Worm (Caenorhabditis elegans): ENCODE data around the gene aff-1.

aff-1 gene

ce11 chrII:6851938-6852337 lies 11.6 kb downstream of the aff-1 start, which contains the start of gene C04A2.15:
Gene C04A2.15, plus strand, starts transcription at chrII:6852236.
- TF ChIP-seq F13H6.1 (tag; optimal IDR thresholded peaks at IDR 0.05) (peak; percentile 42), elt-1 (tag; optimal IDR thresholded peaks at IDR 0.05) (no peak), ama-1 (optimal IDR thresholded peaks at IDR 0.05) (no peak), nhr-10 (tag; optimal IDR thresholded peaks at IDR 0.05) (no peak), gmeb-1 (tag; optimal IDR thresholded peaks at IDR 0.05) (no peak)

ce11 chrII:6849308-6849707 lies 14.2 kb downstream of the aff-1 start:
- TF ChIP-seq lsy-2 (tag; optimal IDR thresholded peaks at IDR 0.05) (peak in 1 of 2 experiments; percentile 63), lin-39 (tag; optimal IDR thresholded peaks at IDR 0.05) (no peak), ama-1 (optimal IDR thresholded peaks at IDR 0.05) (peak; percentile 65), nhr-21 (tag; optimal IDR thresholded peaks at IDR 0.05) (peak; percentile 91), sma-3 (GFP tag; optimal IDR thresholded peaks at IDR 0.05) (peak; percentile 82), elt-3 (tag; optimal IDR thresholded peaks at IDR 0.05) (no peak), sma-9 (GFP tag; optimal IDR thresholded peaks at IDR 0.05) (peak; percentile 97), sma-9 (tag; optimal IDR thresholded peaks at IDR 0.05) (no peak), mdl-1 (tag; optimal IDR thresholded peaks at IDR 0.05) (peak; percentile 59 to 81), ztf-4 (tag; optimal IDR thresholded peaks at IDR 0.05) (peak; percentile 16), aly-2 (tag; optimal IDR thresholded peaks at IDR 0.05) (no peak), gmeb-1 (tag; optimal IDR thresholded peaks at IDR 0.05) (peak; percentile 30), elt-1 (tag; optimal IDR thresholded peaks at IDR 0.05) (no peak), Y55F3AM.14 (GFP tag; optimal IDR thresholded peaks at IDR 0.05) (peak; percentile 89), C34F6.9 (tag; optimal IDR thresholded peaks at IDR 0.05) (peak; percentile 29), blmp-1 (tag; optimal IDR thresholded peaks at IDR 0.05; ENCODE audit: insufficient read depth) (peak; percentile 90), unc-39 (tag; optimal IDR thresholded peaks at IDR 0.05) (no peak), nhr-6 (tag; optimal IDR thresholded peaks at IDR 0.05) (peak; percentile 56), ceh-82 (tag; optimal IDR thresholded peaks at IDR 0.05) (no peak), crh-2 (tag; optimal IDR thresholded peaks at IDR 0.05) (peak; percentile 61), fos-1 (tag; optimal IDR thresholded peaks at IDR 0.05) (peak; percentile 43), nhr-129 (tag; optimal IDR thresholded peaks at IDR 0.05) (peak; percentile 87), nhr-12 (tag; optimal IDR thresholded peaks at IDR 0.05) (no peak), peb-1 (tag; optimal IDR thresholded peaks at IDR 0.05) (no peak), egl-27 (tag; optimal IDR thresholded peaks at IDR 0.05) (peak; percentile 97), nhr-237 (tag; optimal IDR thresholded peaks at IDR 0.05) (no peak), R02D3.7 (tag; optimal IDR thresholded peaks at IDR 0.05) (no peak), nhr-25 (tag; optimal IDR thresholded peaks at IDR 0.05) (peak; percentile 90), lin-11 (tag; optimal IDR thresholded peaks at IDR 0.05) (no peak), snpc-4 (tag; optimal IDR thresholded peaks at IDR 0.05) (no peak), ZK546.5 (tag; optimal IDR thresholded peaks at IDR 0.05) (no peak)

DNA sequence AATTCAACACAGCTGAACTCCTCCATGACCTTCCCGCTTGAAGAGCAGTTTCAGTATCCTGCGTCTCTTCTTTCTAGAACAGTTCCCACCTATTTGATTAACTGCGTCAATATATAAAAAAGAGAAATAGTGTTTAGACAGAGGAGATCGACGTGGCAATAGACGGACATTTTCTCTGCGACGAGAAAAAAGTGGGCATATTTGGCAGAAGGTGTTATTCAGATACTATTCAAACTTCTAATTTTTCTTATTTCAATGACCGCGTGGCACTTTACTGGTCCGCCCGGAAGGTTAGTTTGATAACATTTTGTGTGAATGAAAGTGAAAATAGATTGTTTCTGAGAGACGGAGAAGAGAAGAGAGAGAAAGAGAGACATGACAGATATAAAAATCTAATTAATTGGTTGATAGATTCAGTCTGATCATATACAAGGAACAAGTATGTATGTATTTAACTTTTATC lies 15.6 kb downstream of the aff-1 start, which contains the start of gene tbc-6:
Gene tbc-6, plus strand, starts transcription at position 208 of the 463 bp plus-strand sequence.
- TF ChIP-seq blmp-1 (tag; optimal IDR thresholded peaks at IDR 0.05; ENCODE audit: insufficient read depth) (peak; percentile 98), unc-55 (GFP tag; optimal IDR thresholded peaks at IDR 0.05) (no peak), nhr-129 (tag; optimal IDR thresholded peaks at IDR 0.05) (peak; percentile 53), lin-39 (tag; optimal IDR thresholded peaks at IDR 0.05) (no peak), crh-2 (tag; optimal IDR thresholded peaks at IDR 0.05) (peak; percentile 83), nhr-77 (tag; optimal IDR thresholded peaks at IDR 0.05) (peak; percentile 51), F13H6.1 (tag; optimal IDR thresholded peaks at IDR 0.05) (no peak), mbf-1 (tag; optimal IDR thresholded peaks at IDR 0.05) (no peak), nhr-21 (tag; optimal IDR thresholded peaks at IDR 0.05) (peak; percentile 79), dmd-4 (tag; optimal IDR thresholded peaks at IDR 0.05) (no peak), aly-2 (tag; optimal IDR thresholded peaks at IDR 0.05) (no peak), sma-3 (GFP tag; optimal IDR thresholded peaks at IDR 0.05) (peak; percentile 83), ceh-16 (tag; optimal IDR thresholded peaks at IDR 0.05) (no peak), alr-1 (tag; optimal IDR thresholded peaks at IDR 0.05) (no peak), sem-4 (tag; optimal IDR thresholded peaks at IDR 0.05) (peak; percentile 60), nhr-11 (tag; optimal IDR thresholded peaks at IDR 0.05) (no peak), ama-1 (optimal IDR thresholded peaks at IDR 0.05) (peak; percentile 47), ceh-82 (tag; optimal IDR thresholded peaks at IDR 0.05) (no peak), snpc-4 (tag; optimal IDR thresholded peaks at IDR 0.05) (no peak), lin-13 (GFP tag; optimal IDR thresholded peaks at IDR 0.05) (peak; percentile 20), ZK546.5 (tag; optimal IDR thresholded peaks at IDR 0.05) (no peak), C34F6.9 (tag; optimal IDR thresholded peaks at IDR 0.05) (peak; percentile 35), nhr-25 (tag; optimal IDR thresholded peaks at IDR 0.05) (peak; percentile 89), Y55F3AM.14 (GFP tag; optimal IDR thresholded peaks at IDR 0.05) (peak; percentile 18), unc-39 (tag; optimal IDR thresholded peaks at IDR 0.05) (no peak), nhr-23 (tag; optimal IDR thresholded peaks at IDR 0.05) (no peak), elt-3 (tag; optimal IDR thresholded peaks at IDR 0.05) (no peak), unc-62 (GFP tag; optimal IDR thresholded peaks at IDR 0.05) (peak; percentile 55), R02D3.7 (tag; optimal IDR thresholded peaks at IDR 0.05) (no peak), nhr-6 (tag; optimal IDR thresholded peaks at IDR 0.05) (no peak), egl-27 (tag; optimal IDR thresholded peaks at IDR 0.05) (peak; percentile 82), ztf-4 (tag; optimal IDR thresholded peaks at IDR 0.05) (peak; percentile 28), ztf-11 (tag; optimal IDR thresholded peaks at IDR 0.05) (no peak), nhr-10 (tag; optimal IDR thresholded peaks at IDR 0.05) (peak; percentile 43), lin-11 (tag; optimal IDR thresholded peaks at IDR 0.05) (no peak), peb-1 (tag; optimal IDR thresholded peaks at IDR 0.05) (no peak), lsy-2 (tag; optimal IDR thresholded peaks at IDR 0.05) (peak in 1 of 2 experiments; percentile 58), nhr-237 (tag; optimal IDR thresholded peaks at IDR 0.05) (no peak), skn-1 (tag; optimal IDR thresholded peaks at IDR 0.05) (no peak), mab-5 (tag; optimal IDR thresholded peaks at IDR 0.05) (no peak)

Measured in whole organism, L2 larva.